Worm (Caenorhabditis elegans): Measurements from ENCODE around the gene clik-1.

- TF ChIP-seq nfyb-1 (GFP tag; IDR thresholded peaks at IDR 0.05) (no peak), Y53F4B.3 (GFP tag; IDR thresholded peaks at IDR 0.05) (no peak), B0336.3 (GFP tag; IDR thresholded peaks at IDR 0.05) (no peak), F49E8.2 (tag; optimal IDR thresholded peaks at IDR 0.05; ENCODE audit: insufficient read depth) (no peak), sea-2 (GFP tag; IDR thresholded peaks at IDR 0.05) (no peak), bed-1 (GFP tag; IDR thresholded peaks at IDR 0.05) (no peak), unc-130 (GFP tag; optimal IDR thresholded peaks at IDR 0.05) (no peak), lsl-1 (GFP tag; optimal IDR thresholded peaks at IDR 0.05) (peak; percentile 81)
These were observed 13.7 kb upstream of the clik-1 start for ce11 chrV:6782260-6782659.

Measured in whole organism, young adult.